Worm (Caenorhabditis elegans): ENCODE data around the gene T21D12.7.

DNA sequence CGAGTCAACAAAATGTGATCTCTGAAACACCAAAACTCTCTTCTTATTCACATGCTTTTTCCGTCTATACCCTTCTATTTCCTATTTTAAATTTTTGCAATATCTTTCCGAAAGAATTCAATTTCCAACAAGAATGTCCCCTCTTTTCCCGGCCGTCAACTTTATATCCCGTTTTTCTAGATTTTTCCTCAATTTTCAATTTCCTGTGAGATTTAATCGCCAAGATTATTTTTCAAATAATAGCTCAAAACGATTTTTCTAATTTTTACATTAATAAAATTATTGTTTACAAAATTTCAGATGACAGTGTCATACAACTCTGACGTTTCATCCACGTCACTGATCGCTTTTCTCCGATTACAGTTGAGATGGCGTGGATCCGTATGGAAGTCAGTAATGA is 7.9 kb downstream of the T21D12.7 start, which contains the start of gene best-19:
- TF ChIP-seq egl-5 (tag; optimal IDR thresholded peaks at IDR 0.05) (no peak), ztf-11 (tag; optimal IDR thresholded peaks at IDR 0.05) (no peak), mml-1 (tag; optimal IDR thresholded peaks at IDR 0.05) (no peak)
